Worm (Caenorhabditis elegans): Measurements from ENCODE around the gene lido-12.

- TF ChIP-seq ama-1 (optimal IDR thresholded peaks at IDR 0.05) = no peak
- no peak for TF ChIP-seq cey-2 (tag; optimal IDR thresholded peaks at IDR 0.05; ENCODE audit: borderline replicate concordance, insufficient read depth)
- TF ChIP-seq lir-3 (tag; optimal IDR thresholded peaks at IDR 0.05) = no peak
- TF ChIP-seq mep-1 (tag; optimal IDR thresholded peaks at IDR 0.05) = no peak
- no peak for TF ChIP-seq aly-2 (tag; optimal IDR thresholded peaks at IDR 0.05)
- TF ChIP-seq pha-4 (GFP tag; IDR thresholded peaks at IDR 0.05) = no peak
- no peak for TF ChIP-seq pha-4 (tag; optimal IDR thresholded peaks at IDR 0.05)
- TF ChIP-seq unc-62 (GFP tag; optimal IDR thresholded peaks at IDR 0.05 in 1 of 2) = no peak
- no peak for TF ChIP-seq unc-62 (tag; optimal IDR thresholded peaks at IDR 0.05)
- TF ChIP-seq lin-39 (tag; optimal IDR thresholded peaks at IDR 0.05) = no peak
- no peak for TF ChIP-seq lin-13 (GFP tag; optimal IDR thresholded peaks at IDR 0.05)
Observed at ce11 chrII:3000535-3001264, 4.9 kb upstream of the lido-12 start, which contains the start of gene lido-9.

Data from whole organism, L4 larva.